Fruit fly (Drosophila melanogaster) ovary, adult (tissue): ENCODE results near the gene Non2.

Source experiments
- CG17801 ChIP-seq: fragments of 200-800 bp; optimal IDR thresholded peaks from 2 replicates; lab custom pipeline; 2019; ENCODE audit warnings: missing biosample characterization, mild to moderate bottlenecking, missing genetic modification characterization, moderate library complexity; ENCODE audit not compliant: partially characterized antibody

Non2 gene

DNA sequence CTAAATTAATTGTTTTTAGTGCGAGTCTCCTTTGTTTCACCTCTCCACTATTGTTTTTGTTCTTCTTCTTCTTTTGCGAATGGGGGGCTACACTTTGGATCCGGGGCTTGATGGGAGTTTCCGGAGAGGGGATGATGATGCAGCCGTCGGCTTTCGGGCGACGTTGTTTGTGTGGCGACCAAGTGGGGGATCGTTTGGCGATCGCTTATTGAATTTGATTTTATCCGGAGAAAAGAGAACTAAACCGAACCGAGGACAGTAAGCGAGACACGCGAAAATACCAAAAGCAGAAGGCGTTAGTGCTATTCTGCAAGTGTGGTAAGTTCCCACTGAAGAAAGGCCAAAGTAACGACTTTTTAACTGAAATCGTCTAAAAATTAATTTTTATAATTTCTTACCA lies 5.2 kb downstream of the Non2 start, which contains the start of gene AhcyL1:
TSS of gene AhcyL1 (minus strand) at position 281 of the 400 bp plus-strand sequence.
- peak; percentile 65 for TF ChIP-seq CG17801 (GFP tag; lab: Kevin White, UChicago)

DNA sequence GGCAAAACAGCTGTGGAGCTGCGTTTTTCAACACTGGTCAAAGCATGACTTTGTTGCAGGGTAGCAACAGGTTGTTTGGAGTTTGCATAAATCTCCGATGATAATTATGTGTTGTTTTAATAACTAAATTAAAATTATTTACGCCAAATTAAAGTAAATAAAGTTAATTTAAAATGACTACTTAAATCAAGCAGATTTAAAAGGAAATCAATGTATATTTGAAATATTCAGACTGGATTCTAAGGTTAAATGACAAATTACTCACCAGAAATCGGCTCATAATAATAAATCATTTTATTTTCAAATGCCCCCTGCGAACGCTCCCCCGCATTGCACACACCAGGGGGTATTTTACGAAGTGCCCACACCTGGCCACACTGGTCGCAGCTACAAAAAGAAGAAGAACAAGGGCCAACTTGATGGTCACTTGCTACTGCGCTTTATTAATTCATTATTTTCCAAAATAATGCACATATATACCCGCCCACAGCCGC lies 7.2 kb downstream of the Non2 start, which contains the start of the genes CG12093 and Atg2:
TSS of gene CG12093 (minus strand) at position 40 of the 494 bp plus-strand sequence.
TSS of gene Atg2 (plus strand) at position 371 of the 494 bp plus-strand sequence.
- TF ChIP-seq CG17801 (GFP tag; lab: Kevin White, UChicago) = peak; percentile 92

DNA sequence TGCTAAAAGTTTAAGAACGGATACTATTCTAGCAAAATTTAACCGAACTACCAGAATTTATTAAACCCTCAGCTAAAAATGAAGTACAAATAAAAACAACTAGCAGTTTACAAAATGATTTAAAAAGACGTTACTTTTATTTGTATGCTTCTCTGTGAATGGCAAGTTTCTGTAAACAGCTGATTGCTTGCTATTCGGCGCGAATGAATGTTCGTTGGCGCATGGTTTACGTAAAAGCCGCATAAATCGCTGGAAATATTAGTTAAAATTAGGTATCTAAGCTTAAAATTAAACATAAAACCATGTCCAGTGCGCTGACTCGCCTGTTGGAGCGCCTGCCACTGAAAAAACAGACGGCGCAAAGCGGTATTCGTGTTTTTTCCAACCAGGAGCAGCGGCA lies 13.9 kb downstream of the Non2 start, which contains the start of gene mRpS35:
TSS of gene mRpS35 (plus strand) at position 189 of the 400 bp plus-strand sequence.
- TF ChIP-seq CG17801 (GFP tag; lab: Kevin White, UChicago) = no peak

DNA sequence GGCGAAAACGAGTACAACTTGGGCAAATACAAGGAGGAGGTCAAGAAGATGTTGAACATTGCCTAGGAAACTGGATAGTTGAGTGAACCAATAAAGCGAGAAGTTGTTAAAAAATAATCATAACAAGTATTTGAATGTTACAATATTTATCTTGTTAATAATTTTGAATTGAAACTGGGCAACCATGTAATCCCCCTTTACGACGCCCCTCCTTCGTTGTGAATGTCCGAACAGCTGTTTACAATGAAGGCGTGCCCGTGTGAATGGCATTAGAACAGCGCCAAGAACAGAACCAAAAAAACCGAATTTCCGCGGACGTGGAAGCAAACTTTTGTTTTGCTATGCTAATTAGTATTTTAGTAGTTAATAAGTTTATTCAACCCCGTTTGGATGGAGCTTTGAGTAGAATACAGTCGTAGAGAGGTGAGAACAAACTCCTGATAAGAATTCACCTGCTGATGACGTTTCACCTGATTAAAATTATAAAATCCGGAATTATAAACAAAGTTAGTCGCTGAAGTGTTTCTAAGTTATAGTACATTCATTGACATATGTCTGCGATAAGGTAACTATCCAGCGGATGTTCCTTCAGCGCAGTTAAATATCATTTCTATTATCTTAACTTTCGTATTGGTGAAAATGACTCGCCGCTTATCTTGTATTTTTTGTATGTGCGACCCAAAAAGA lies 15.3 kb downstream of the Non2 start, which contains the start of gene Pgant6:
TSS of gene Pgant6 (plus strand) at position 265 of the 687 bp plus-strand sequence.
- no peak for TF ChIP-seq CG17801 (GFP tag; lab: Kevin White, UChicago)

DNA sequence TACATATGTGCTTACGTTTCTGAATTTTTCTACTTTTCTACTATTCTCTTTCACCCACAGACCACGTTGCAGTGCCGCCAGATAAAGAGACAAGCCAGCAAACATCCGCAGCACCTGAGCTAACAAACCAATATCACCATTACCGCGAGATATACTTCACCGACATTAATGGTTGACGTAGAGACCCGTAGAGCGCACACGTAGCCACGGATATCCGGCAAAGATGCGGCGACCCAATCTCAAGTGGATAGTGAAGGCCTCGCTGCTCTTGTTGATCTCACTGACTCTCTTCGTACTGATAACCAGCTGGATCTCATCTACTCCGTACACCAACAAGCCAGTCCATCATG lies 15.9 kb downstream of the Non2 start:
- TF ChIP-seq CG17801 (GFP tag; lab: Kevin White, UChicago) = no peak

DNA sequence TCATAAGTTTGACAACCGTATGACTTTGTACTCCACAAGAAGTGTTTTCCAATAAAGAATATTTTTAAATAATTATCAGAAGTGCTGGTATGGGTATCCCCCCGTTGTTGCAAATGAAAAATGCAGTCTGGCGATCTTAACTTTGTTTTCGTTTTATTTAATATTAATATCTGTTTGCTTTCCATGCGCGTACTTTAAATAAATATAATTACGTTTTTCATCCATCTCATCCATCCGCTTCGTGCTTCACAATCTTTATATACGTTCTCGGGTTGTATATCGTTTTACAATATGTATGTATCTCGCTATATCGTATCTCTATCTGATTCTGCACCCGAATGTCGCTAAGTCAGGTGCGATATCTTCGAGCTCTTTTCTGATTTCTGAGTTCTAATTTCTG lies 19.1 kb downstream of the Non2 start:
- no peak for TF ChIP-seq CG17801 (GFP tag; lab: Kevin White, UChicago)

DNA sequence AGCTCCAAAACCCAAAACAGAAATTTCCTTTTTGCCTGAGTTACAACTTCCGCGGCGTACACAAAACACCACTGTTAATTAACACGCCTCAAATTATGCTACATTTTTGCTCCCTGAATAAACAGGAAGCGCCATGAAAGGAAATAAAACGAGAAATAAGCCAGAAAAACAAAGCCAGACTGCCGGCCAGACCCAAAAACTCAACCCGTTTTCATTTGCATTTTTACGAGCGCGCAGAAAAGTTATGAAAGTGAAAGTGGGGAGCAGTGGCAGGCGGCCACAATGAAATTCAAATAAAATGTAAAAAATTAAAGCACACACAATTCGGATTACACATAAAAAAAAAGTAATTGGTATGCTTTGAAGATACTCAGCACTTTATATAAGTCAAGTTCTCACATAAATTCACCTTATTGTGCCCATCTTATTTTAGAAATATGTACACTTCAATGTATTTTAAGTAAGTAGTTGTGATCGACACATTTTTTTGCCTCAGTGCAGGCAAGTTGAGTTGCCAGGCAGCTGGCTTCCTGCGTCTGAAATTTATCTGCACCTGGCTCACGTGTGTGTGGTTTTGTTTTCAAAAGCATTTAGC lies 28.7 kb downstream of the Non2 start:
- TF ChIP-seq CG17801 (GFP tag; lab: Kevin White, UChicago) = no peak

DNA sequence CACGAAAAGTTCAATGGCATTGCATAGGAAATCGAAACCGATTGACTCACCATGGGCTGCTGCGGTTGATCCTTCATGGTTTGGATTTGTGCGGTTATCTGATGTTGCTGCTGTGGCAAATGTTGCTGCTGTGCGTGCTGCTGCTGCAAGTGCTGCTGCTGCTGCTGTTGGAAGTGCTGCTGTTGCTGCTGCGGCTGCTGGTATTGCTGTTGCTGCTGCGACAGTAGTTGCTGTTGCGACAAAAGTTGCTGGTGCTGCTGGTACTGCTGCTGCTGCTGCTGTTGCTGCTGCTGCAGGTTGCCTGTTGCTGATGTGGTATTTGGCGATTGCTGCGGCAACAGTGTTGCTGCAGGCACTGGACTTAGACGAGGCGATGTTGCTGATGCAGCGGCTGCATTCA lies 29.4 kb downstream of the Non2 start:
- TF ChIP-seq CG17801 (GFP tag; lab: Kevin White, UChicago) = no peak

DNA sequence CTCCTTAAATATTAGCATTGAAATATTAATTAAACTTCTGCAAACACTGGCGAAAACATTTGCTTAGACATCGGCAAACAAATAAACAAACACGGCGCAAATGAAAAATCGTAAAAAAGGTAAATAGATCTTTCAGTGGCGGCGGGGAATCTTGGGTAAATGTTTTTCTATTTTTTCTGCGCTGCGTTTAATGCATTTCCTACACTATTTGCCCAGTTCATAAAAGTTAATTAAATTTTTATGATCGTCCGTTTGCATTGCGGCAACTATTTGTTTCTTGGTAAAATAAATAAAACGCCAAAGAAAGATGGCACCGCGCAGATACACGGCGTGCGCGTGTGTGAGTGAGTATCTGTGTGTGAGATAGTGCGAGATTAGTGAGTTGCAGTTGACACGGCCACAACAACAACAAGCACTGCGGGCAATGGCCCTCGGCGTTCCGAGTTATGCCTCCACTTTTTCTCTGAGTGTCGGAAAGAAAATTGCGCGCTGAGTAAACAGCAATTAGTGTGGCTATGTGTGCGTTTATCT lies 31.7 kb downstream of the Non2 start:
- peak; percentile 11 for TF ChIP-seq CG17801 (GFP tag; lab: Kevin White, UChicago)

DNA sequence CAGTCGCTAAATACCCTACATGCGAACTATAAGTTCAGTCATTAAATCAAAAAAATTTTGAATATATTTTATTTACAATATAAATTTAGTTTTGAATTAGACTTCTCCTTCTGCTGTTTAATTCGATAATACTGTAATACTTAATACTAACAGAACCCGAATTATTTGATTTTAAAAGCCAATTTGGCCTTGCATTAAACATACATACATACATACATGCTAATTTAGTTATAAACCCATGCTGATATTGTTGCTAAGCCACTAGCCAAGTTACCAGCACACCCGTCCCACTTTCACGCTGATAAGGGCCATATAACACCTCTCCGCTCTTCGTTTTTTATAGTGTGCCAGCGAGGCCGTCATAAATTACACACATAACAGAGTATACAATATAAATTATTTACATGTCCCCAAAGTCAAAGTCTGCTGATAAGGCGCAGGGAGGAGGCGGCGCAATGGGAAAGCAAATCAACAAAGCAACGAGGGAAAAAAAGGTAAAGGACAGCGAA lies 32.4 kb downstream of the Non2 start:
- TF ChIP-seq CG17801 (GFP tag; lab: Kevin White, UChicago) = peak; percentile 56

DNA sequence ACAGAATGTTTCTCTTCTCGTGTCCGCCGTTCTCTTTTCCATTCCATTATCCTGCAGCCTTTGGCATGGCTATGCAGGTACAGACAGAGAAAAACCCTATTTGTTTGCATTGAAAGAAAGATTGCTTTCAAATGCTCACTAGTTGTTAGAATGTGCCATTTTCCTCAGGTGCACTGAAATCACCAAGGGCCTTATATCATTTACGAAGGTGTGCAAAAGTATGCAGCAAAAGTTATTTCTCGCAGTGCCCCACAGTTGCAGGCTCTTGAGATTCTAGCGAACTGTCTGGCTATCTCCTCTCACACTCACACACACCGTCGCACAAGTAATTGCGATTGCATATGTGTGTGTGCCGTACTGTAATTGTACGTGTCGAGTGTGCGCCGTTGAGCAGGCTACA lies 33.5 kb downstream of the Non2 start:
- no peak for TF ChIP-seq CG17801 (GFP tag; lab: Kevin White, UChicago)

DNA sequence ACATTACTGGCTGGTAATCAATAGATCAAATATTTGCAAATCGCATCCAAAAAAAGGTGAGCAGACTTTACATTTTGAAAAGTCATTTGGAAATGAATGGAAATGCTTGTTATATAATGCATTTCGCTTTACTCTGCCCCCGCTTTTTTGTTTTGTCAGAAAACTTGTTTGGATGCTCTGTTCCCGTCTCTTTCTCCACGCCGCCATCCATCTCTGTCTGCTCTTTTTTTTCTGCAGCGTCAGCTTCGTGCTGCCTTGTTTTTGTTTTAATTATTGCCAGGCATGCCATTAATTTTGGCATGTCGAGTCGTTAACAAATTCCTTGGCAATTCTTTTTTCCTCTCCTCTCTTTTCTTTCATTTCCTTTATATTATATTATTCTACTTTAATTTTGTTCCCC lies 34.6 kb downstream of the Non2 start:
- TF ChIP-seq CG17801 (GFP tag; lab: Kevin White, UChicago) = no peak

DNA sequence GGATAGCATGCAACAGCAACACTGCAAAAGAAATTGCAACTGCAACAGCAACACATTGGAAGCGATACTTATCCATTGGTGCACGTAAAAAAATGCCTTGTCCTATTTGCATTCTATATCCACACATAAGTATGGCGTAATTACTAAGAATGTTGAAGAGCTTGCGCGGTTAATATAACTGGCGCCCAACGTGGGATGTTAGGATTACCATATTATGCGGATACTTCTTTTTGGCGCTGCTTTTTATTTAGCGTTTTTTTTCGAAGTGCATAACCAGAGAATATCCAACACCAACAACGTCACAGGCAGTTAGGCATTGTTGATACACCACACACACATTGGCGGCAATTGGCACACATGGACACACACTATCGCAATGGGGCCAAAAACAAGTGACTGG lies 35.3 kb downstream of the Non2 start:
- no peak for TF ChIP-seq CG17801 (GFP tag; lab: Kevin White, UChicago)

DNA sequence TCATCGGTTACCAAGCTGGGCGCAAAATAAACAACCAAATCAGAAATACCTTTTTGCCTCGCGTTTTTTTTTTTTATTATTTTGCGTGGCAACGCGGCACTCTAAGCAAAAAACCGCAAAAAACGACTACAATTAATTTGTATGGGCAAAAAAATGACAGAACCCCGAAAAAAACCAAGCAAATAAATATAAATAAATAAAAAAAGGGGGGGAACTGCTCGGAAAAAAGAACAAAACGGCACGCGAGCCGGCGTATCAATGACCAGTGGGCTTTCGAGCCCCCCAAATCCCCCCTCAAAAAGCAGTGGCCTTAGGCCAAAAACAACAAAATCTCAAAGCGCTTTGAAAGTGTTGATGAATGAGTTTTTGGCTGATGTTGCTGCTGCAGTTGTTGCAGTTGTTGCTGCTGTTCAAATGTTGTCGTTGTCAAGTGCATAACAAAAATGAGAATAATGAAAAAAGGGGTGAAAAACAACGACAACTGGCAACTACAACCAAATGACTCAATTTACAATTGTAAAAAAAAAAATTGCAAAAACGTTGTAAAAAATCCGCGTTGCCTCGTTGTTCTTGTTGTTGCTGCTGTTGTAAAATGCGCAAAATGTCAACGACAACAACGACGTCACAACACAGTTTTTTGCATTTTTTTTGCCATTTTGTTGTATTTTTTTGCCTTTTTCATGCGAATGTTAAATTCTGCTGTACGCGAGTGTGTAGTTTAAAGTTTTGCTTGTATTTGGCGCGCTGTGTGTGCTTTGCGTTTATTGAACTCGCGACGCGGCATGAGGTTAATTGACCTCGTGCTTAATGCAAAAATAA lies 38.5 kb downstream of the Non2 start:
- peak; percentile 98 for TF ChIP-seq CG17801 (GFP tag; lab: Kevin White, UChicago)
